Worm (Caenorhabditis elegans): Measurements from ENCODE around the gene F54C9.7.

ce11 chrII:8566039-8566438 is 7.1 kb upstream of the F54C9.7 start, which contains the start of gene stc-1:
- TF ChIP-seq lin-26 (GFP tag; IDR thresholded peaks at IDR 0.05): no peak
- TF ChIP-seq let-607 (tag; optimal IDR thresholded peaks at IDR 0.05): peak; percentile 35 to 68
- TF ChIP-seq nfya-1 (tag; optimal IDR thresholded peaks at IDR 0.05; ENCODE audit: borderline replicate concordance, insufficient read depth): no peak
- no peak for TF ChIP-seq him-1 (tag; optimal IDR thresholded peaks at IDR 0.05)
- TF ChIP-seq F22D6.2 (tag; optimal IDR thresholded peaks at IDR 0.05): no peak
- no peak for TF ChIP-seq xnd-1 (tag; optimal IDR thresholded peaks at IDR 0.05)
- TF ChIP-seq ztf-26 (tag; optimal IDR thresholded peaks at IDR 0.05): no peak
- no peak for TF ChIP-seq zfh-2 (GFP tag; conservative IDR thresholded peaks at IDR 0.05)
- no peak for TF ChIP-seq unc-130 (GFP tag; optimal IDR thresholded peaks at IDR 0.05)

Measured in whole organism, young adult.